Fruit fly (Drosophila melanogaster): ENCODE measurements around the gene CG44405.

CG44405 gene

DNA sequence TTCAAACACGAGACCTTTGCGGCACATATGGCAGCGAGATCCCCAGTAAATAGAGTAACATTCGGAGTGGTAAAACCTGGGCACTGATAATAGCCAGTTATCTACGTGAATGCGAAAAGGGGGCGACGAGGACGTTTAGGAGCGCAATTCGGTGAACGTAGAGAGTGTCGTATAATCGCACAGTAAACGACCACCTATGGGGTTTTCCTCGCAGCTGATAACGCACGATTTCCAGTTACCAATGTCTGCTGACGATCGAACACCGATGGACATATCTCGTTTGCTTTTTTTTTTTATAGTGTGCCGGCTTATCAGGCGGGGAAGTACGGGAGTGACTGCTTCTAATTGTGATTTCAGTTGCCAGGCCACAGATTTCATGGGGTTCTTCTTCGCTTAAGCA lies 22.4 kb downstream of the CG44405 start:
- TF ChIP-seq ttk (optimal IDR thresholded peaks at IDR 0.05) = no peak
- TF ChIP-seq Sin3A (optimal IDR thresholded peaks at IDR 0.05) = no peak
- TF ChIP-seq Myc (optimal IDR thresholded peaks at IDR 0.05) = no peak
- TF ChIP-seq psq (optimal IDR thresholded peaks at IDR 0.05) = no peak
- no peak for TF ChIP-seq h (optimal IDR thresholded peaks at IDR 0.05)
- no peak for TF ChIP-seq insv (optimal IDR thresholded peaks at IDR 0.05)

DNA sequence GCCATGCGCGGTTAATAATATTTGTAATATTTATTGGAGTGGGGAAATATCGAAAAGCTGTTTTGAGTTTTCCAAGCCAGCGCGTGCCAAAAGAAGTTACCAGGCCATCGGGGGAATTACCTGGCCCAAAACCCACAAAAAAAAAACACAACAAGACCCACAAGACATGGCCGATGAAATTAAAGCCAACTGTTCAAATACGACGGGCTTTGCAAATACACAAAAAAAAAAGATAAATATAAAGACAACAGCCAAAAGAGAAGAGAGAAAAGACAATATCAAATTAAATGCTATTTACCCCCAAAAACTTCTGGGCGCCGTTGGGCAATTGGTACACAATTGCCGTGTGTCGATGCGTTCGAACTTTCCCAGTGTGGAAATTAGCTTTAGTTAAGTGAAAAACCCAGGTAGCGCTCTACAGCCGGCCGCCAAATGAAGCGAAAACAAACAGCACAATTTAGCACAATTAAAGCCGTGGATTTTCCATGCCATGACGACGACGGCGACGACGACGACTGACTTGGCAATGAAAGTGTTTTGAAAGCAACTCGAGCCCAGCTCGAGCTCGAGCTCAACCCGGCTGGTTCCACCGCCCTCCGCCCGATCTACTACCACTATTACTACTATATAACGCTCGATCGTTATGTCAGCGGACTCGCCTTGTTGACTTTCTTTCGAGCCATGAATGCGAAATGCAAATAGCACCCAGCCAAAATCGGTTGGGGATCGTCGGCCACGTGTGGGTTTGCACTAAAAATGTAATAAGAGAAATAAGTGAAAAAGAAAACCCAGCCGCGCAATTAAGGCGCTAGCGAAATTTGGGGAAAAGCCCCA lies 24.1 kb downstream of the CG44405 start:
- TF ChIP-seq Myc (optimal IDR thresholded peaks at IDR 0.05) (no peak), psq (optimal IDR thresholded peaks at IDR 0.05) (no peak), Sin3A (optimal IDR thresholded peaks at IDR 0.05) (no peak), ttk (optimal IDR thresholded peaks at IDR 0.05) (no peak), insv (optimal IDR thresholded peaks at IDR 0.05) (no peak)

DNA sequence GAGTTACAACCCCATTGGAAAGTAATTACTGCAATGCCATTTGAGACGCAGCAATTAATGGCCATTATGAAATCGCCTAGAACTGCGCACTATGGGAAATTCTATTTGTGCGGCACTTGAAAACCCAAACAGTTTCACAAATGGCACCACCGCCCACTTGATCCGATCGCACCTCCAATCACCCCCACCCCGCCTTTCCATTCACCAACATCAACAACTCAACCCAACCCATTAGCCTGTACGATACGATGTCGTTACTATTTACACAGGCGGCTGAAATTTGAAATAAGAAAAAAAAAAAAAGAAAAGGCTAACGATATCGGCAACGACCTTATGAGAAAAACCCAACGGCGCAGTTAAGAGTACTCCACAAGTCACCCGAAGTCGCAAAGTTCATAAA lies 25.0 kb downstream of the CG44405 start:
- TF ChIP-seq h (optimal IDR thresholded peaks at IDR 0.05) (no peak), insv (optimal IDR thresholded peaks at IDR 0.05) (no peak), Sin3A (optimal IDR thresholded peaks at IDR 0.05) (no peak), Myc (optimal IDR thresholded peaks at IDR 0.05) (no peak), ttk (optimal IDR thresholded peaks at IDR 0.05) (no peak), psq (optimal IDR thresholded peaks at IDR 0.05) (no peak)

DNA sequence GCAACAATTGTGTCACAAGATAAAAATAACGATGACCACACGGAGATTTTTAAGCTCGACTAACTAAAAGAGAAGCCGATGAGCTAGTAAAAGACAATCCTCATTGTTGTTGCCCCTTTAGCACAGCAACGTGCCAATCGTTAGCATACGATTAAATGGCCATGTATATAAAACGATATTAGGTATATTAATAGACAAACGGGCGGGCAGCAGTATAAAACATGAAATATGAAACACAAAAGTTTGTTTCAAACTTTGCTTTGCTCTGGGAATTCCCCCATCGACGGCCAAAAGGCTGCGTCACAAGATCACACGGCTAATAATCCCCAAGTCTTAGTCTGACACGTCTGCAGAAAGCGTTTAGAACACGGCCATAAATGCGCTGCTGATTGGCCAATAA lies 25.7 kb downstream of the CG44405 start:
- no peak for TF ChIP-seq psq (optimal IDR thresholded peaks at IDR 0.05)

DNA sequence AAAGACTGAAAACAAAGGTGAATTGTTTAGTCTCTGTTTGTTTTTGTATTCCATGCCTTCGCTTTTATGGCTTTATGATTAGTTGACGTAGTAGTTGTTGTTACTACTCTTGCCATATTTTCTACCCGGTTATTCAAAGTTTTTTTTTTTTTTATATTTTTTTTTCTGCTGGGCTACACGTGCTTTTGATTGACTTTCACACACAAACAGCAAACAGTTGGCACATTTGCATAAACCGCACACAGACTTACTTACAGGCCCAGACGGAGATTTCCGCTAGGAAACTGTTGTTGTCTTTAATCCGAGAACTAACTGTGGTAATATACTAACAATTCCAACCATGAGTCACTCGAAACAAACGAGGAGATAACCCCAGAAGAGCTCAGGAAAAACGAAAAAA lies 26.3 kb downstream of the CG44405 start:
- TF ChIP-seq insv (optimal IDR thresholded peaks at IDR 0.05) (no peak), Myc (optimal IDR thresholded peaks at IDR 0.05) (no peak), h (optimal IDR thresholded peaks at IDR 0.05) (no peak), psq (optimal IDR thresholded peaks at IDR 0.05) (no peak), Sin3A (optimal IDR thresholded peaks at IDR 0.05) (no peak), ttk (optimal IDR thresholded peaks at IDR 0.05) (no peak)

DNA sequence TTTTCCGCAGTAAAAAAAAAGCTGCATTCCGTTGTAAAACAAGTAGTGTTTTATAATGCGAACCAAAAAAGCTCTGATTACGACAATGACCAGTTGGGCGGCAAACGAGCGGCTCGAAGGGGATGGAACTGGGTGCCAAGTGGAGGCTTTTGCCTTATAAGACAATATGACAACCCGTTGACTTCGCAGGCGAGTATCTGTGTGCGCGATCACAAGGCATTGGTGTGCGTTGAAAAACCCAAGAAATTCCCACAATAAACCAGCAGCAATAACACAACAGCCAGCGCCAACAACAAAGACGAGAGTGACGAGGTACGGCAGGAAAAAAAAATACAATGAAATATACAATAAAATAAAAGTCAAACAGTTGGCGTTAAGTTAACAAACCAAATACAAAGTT lies 27.1 kb downstream of the CG44405 start:
- TF ChIP-seq ttk (optimal IDR thresholded peaks at IDR 0.05) (no peak), Myc (optimal IDR thresholded peaks at IDR 0.05) (no peak), psq (optimal IDR thresholded peaks at IDR 0.05) (no peak), Sin3A (optimal IDR thresholded peaks at IDR 0.05) (no peak), h (optimal IDR thresholded peaks at IDR 0.05) (no peak), insv (optimal IDR thresholded peaks at IDR 0.05) (no peak)

DNA sequence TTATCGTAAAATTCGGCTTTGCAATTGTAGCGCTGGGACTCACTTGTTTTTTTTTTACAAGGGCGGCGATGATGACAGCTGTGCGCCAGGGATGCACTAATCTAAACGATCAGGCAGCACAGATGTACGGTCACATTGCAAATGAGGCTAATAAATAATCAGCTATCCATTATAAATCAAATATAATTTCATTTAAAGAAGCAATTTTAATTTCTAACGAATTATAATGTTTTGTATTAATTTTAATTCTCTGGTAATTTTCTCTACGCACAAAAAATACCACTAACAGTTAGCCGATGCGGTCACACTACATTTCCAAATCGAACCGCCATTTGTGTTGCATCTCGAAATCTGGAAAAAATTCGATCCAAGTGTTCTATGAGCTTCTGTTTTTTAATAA lies 31.5 kb downstream of the CG44405 start, which contains the start of the genes cni and fzy:
Gene cni, minus strand, starts transcription at position 79 of the 400 bp plus-strand sequence.
Gene fzy, plus strand, starts transcription at position 309 of the 400 bp plus-strand sequence.
- TF ChIP-seq Sin3A (optimal IDR thresholded peaks at IDR 0.05) (no peak), h (optimal IDR thresholded peaks at IDR 0.05) (no peak), insv (optimal IDR thresholded peaks at IDR 0.05) (no peak), ttk (optimal IDR thresholded peaks at IDR 0.05) (no peak), psq (optimal IDR thresholded peaks at IDR 0.05) (no peak), Myc (optimal IDR thresholded peaks at IDR 0.05) (no peak)

DNA sequence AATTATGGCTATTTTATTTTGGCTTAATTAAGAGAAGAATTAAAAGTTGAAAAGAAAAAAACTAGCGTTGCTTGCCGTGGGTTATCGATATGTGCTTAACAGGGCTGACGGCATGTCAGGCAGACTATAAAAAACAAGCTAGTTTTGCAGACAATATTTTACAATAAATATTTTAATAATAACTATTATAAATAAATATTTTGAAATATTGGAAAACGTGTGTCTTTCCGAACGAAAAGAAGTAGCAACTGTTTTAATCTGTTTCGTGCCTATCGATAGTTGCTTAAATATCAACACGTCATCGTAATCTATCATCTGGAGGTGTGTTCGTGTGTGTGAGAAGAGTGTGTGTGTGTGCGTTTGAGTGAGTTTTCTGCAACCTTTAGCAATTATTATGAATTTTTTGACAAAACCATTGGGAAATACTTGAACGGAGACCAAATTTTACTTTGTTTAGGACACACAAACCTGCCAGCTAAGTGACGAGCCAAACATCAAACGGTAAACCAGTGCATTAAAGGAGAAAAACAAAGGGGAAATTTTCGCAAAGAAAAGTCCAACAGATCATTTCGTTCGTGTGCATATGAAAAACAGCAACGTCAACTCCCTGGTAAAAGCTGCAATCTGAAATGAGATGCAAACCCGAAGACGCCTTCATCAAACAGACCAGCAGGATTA lies 35.0 kb downstream of the CG44405 start, which contains the start of the genes CG5861 and Syx5:
Gene CG5861, minus strand, starts transcription at position 273 of the 678 bp plus-strand sequence.
Gene Syx5, plus strand, starts transcription at position 321 of the 678 bp plus-strand sequence.
- TF ChIP-seq Sin3A (optimal IDR thresholded peaks at IDR 0.05) = no peak
- TF ChIP-seq Myc (optimal IDR thresholded peaks at IDR 0.05) = no peak
- no peak for TF ChIP-seq ttk (optimal IDR thresholded peaks at IDR 0.05)

DNA sequence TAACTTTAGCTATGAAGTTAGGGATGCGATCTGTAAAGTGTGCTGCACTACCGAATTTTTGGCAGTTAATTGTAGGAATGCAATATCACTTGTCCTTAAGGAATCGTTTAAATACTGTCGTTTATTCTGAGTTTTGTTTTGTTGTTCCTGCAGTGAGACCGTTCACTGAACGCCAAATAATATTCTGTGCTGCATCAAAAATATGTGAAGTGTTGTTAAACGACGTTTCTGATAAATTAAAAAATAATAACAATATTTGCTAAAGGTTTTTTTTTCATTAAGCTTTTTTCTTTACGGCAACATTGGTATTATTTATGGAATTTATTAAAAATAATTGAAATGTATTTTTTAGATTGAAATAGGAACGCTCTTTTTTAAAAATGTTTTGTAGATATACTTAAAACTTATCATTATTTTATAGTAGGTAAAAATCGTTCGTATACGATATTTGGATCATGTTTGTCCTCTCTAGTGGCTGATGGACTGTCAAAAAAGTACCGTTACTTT lies 39.3 kb downstream of the CG44405 start, which contains the start of gene GMF:
Gene GMF, minus strand, starts transcription at position 182 of the 507 bp plus-strand sequence.
- TF ChIP-seq Myc (optimal IDR thresholded peaks at IDR 0.05) (no peak), ttk (optimal IDR thresholded peaks at IDR 0.05) (no peak), Sin3A (optimal IDR thresholded peaks at IDR 0.05) (no peak), psq (optimal IDR thresholded peaks at IDR 0.05) (no peak), h (optimal IDR thresholded peaks at IDR 0.05) (no peak), insv (optimal IDR thresholded peaks at IDR 0.05) (no peak)

DNA sequence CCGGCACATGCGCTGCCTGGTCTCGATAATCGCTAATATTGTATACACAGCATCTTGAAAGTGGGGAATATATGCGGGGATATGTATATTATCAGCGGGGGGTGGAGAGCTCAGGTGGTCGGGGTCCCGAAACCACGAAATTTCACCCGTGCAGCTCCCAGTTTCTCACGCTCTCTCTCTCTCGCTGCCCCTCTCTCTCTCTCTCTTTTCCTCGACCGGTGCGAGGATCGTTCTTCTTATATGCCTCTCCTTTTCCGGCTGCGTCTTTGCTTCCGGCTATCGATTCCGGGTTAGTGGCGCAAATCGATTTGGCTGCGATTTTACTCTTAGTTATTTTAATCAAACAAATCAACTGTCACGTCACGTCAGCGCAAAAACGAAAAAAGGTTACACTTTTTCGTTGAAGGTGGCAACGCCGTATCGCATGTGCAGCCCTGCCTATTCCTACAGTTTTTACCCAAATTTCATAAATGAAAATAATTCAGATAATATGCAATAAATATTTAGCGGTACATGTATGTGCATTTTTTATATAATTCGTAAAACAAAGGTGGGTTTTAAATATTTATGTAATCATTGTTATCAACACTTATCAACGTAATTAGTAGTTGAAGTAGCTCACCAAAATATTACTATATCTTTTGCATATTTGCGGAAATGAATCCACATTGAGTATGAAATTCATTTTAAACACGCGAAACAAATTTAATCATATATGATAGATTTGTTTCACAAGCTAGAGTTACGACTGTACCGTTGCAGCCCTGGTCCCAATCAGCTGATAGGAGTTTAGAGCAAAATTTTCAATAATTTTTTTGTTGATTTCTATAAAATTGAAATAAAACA lies 42.4 kb downstream of the CG44405 start, which contains the start of the genes heix and CG17328:
Gene heix, minus strand, starts transcription at position 393 of the 846 bp plus-strand sequence.
Gene CG17328, plus strand, starts transcription at position 478 of the 846 bp plus-strand sequence.
- TF ChIP-seq Sin3A (optimal IDR thresholded peaks at IDR 0.05) (no peak), h (optimal IDR thresholded peaks at IDR 0.05) (no peak), insv (optimal IDR thresholded peaks at IDR 0.05) (no peak), ttk (optimal IDR thresholded peaks at IDR 0.05) (no peak), Myc (optimal IDR thresholded peaks at IDR 0.05) (no peak)

DNA sequence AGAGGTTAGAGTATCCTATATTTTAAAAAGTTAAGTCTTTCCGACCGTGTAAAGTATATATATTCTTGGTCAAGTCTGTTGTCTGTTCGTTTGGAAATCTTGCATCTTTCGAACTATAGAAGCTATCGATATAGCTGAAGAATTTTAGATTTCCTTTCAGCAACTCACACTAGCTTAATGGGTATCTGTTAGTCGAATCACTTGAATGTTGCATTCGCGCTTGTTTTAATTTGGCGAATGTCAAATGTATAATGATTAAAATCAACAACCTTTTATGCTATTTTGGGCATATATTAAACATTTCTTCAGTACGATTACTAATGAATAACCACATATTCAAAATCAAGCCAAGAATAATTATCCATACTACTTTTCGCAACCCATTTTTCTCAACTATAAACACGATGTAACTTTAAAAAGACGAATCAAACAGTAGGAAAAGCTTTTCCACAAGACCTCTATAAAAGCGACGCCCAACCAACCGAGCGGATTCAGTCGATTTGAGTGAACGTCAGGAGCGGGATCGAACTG lies 48.4 kb downstream of the CG44405 start, which contains the start of gene Cyp303a1:
Gene Cyp303a1, plus strand, starts transcription at position 481 of the 531 bp plus-strand sequence.
- no peak for TF ChIP-seq insv (optimal IDR thresholded peaks at IDR 0.05)

All from Kc167 (cell line).